Worm (Caenorhabditis elegans) whole organism, L1 larva: ENCODE data around the gene F31D4.8.

Source experiments
- C04F5.9 ChIP-seq: sonication (generic microtip); optimal IDR thresholded peaks from 2 replicates; lab custom pipeline; 2016; ENCODE audit warnings: missing genetic modification characterization, missing compliant biosample characterization
- Y116A8C.19 ChIP-seq: sonication (generic microtip); optimal IDR thresholded peaks from 2 replicates; lab custom pipeline; 2016; ENCODE audit warnings: missing compliant biosample characterization, missing genetic modification characterization, borderline replicate concordance
- aha-1 ChIP-seq: fragments of 150-350 bp; optimal IDR thresholded peaks from 2 replicates; lab custom pipeline; 2014; ENCODE audit warnings: missing biosample characterization, missing genetic modification characterization
- ama-1 ChIP-seq: fragments of 150-350 bp; optimal IDR thresholded peaks from 2 replicates; lab custom pipeline; 2014
- ceh-63 ChIP-seq: fragments of 200-800 bp; sonication (Bioruptor generic); optimal IDR thresholded peaks from 2 replicates; lab custom pipeline; 2018; ENCODE audit warnings: mild to moderate bottlenecking, missing genetic modification characterization, missing compliant biosample characterization
- ceh-90 ChIP-seq: sonication (generic microtip); optimal IDR thresholded peaks from 2 replicates; lab custom pipeline; 2016; ENCODE audit warnings: missing genetic modification characterization, missing compliant biosample characterization
- dpl-1 ChIP-seq, 3 experiments: fragments of 150-350 bp in 2 of 3; sonication (generic microtip) in 1 of 3; optimal IDR thresholded peaks; 2 replicates each; lab custom pipeline; 2014 to 2017; ENCODE audit warnings: missing biosample characterization in 3 of 3, missing genetic modification characterization in 3 of 3, missing genetic modification reagents in 3 of 3
- dsc-1 ChIP-seq: sonication (generic microtip); optimal IDR thresholded peaks from 2 replicates; lab custom pipeline; 2016; ENCODE audit warnings: mild to moderate bottlenecking, missing genetic modification characterization, missing compliant biosample characterization
- efl-1 ChIP-seq, 4 experiments: fragments of 150-350 bp; optimal IDR thresholded peaks in 3 of 4; peaks in 1 of 4; 1 replicate in 1 of 4; 2 replicates in 3 of 4; lab custom pipeline; 2014; ENCODE audit warnings: missing biosample characterization in 2 of 4, missing genetic modification characterization in 2 of 4, missing genetic modification reagents in 2 of 4
- egl-13 ChIP-seq: sonication (generic microtip); optimal IDR thresholded peaks from 2 replicates; lab custom pipeline; 2016; ENCODE audit warnings: missing genotype, missing genetic modification reagents, missing genetic modification characterization, missing compliant biosample characterization
- egl-27 ChIP-seq, 2 experiments: fragments of 150-350 bp in 1 of 2; sonication (generic microtip); optimal IDR thresholded peaks; 3 replicates each; lab custom pipeline; 2017 to 2018; ENCODE audit warnings: missing biosample characterization in 2 of 2, missing genetic modification characterization in 2 of 2, missing genetic modification reagents in 2 of 2
- elt-2 ChIP-seq: sonication (generic microtip); optimal IDR thresholded peaks from 2 replicates; lab custom pipeline; 2016; ENCODE audit warnings: missing genetic modification characterization, mild to moderate bottlenecking, inconsistent platforms, missing compliant biosample characterization, missing genetic modification reagents
- elt-3 ChIP-seq, 6 experiments: fragments of 150-350 bp in 1 of 6; sonication (generic microtip); optimal IDR thresholded peaks; 2 replicates each; lab custom pipeline; 2017 to 2018; ENCODE audit warnings: missing biosample characterization in 6 of 6, missing genetic modification characterization in 6 of 6, inconsistent platforms in 1 of 6
- fkh-10 ChIP-seq: sonication (generic microtip); optimal IDR thresholded peaks from 2 replicates; lab custom pipeline; 2017; ENCODE audit warnings: missing biosample characterization, missing genetic modification reagents, missing genetic modification characterization
- fkh-8 ChIP-seq: sonication (generic microtip); optimal IDR thresholded peaks from 2 replicates; lab custom pipeline; 2016; ENCODE audit warnings: mild to moderate bottlenecking, missing genetic modification characterization, missing compliant biosample characterization
- hlh-17 ChIP-seq: fragments of 200-800 bp; sonication (Bioruptor generic); optimal IDR thresholded peaks from 2 replicates; lab custom pipeline; 2018; ENCODE audit warnings: missing genetic modification characterization, mild to moderate bottlenecking, missing compliant biosample characterization, moderate library complexity, borderline replicate concordance
- hpl-2 ChIP-seq: fragments of 150-350 bp; optimal IDR thresholded peaks from 2 replicates; lab custom pipeline; 2014; ENCODE audit warnings: missing biosample characterization, missing genetic modification reagents, missing genetic modification characterization
- isw-1 ChIP-seq: fragments of 200-800 bp; sonication (Bioruptor generic); IDR thresholded peaks from 2 replicates; pipeline ENCODE4 v1.3.6; 2022; ENCODE audit warnings: missing genetic modification characterization, missing compliant biosample characterization
- jun-1 ChIP-seq: fragments of 150-350 bp; optimal IDR thresholded peaks from 2 replicates; lab custom pipeline; 2014; ENCODE audit warnings: missing biosample characterization, missing genetic modification reagents, missing genetic modification characterization
- lin-39 ChIP-seq: fragments of 150-350 bp; optimal IDR thresholded peaks from 2 replicates; lab custom pipeline; 2014; ENCODE audit warnings: missing biosample characterization, missing genetic modification reagents, missing genetic modification characterization
- lir-3 ChIP-seq: sonication (generic microtip); optimal IDR thresholded peaks from 2 replicates; lab custom pipeline; 2016; ENCODE audit warnings: mild to moderate bottlenecking, missing genetic modification characterization, moderate library complexity, missing compliant biosample characterization; ENCODE audit not compliant: poor library complexity
- mab-9 ChIP-seq: fragments of 200-800 bp; sonication (Bioruptor generic); IDR thresholded peaks from 2 replicates; pipeline ENCODE4 v1.3.6; 2022; ENCODE audit warnings: missing genetic modification reagents, missing genetic modification characterization, missing compliant biosample characterization
- nhr-11 ChIP-seq: fragments of 150-350 bp; optimal IDR thresholded peaks from 2 replicates; lab custom pipeline; 2014; ENCODE audit warnings: missing biosample characterization, missing genetic modification characterization
- nhr-12 ChIP-seq: sonication (generic microtip); optimal IDR thresholded peaks from 2 replicates; lab custom pipeline; 2017; ENCODE audit warnings: missing biosample characterization, missing genetic modification characterization
- nhr-19 ChIP-seq: fragments of 200-800 bp; sonication (Bioruptor generic); conservative IDR thresholded peaks from 2 replicates; pipeline ENCODE4 v1.3.6; 2022; ENCODE audit warnings: missing genetic modification characterization, missing compliant biosample characterization
- nhr-28 ChIP-seq: fragments of 150-350 bp; optimal IDR thresholded peaks from 2 replicates; lab custom pipeline; 2014; ENCODE audit warnings: missing biosample characterization, missing genetic modification characterization
- nhr-47 ChIP-seq: sonication (generic microtip); optimal IDR thresholded peaks from 2 replicates; lab custom pipeline; 2016; ENCODE audit warnings: mild to moderate bottlenecking, missing genetic modification characterization, moderate library complexity, missing compliant biosample characterization
- nhr-76 ChIP-seq: sonication (generic microtip); optimal IDR thresholded peaks from 2 replicates; lab custom pipeline; 2017; ENCODE audit warnings: missing biosample characterization, missing genetic modification characterization
- pag-3 ChIP-seq: sonication (generic microtip); optimal IDR thresholded peaks from 2 replicates; lab custom pipeline; 2017; ENCODE audit warnings: missing genetic modification characterization, mild to moderate bottlenecking, missing compliant biosample characterization, antibody characterized with exemption, borderline replicate concordance; ENCODE audit not compliant: insufficient read depth
- pqm-1 ChIP-seq: sonication (generic microtip); optimal IDR thresholded peaks from 3 replicates; lab custom pipeline; 2017; ENCODE audit warnings: missing biosample characterization, missing genetic modification characterization
- skn-1 ChIP-seq: fragments of 150-350 bp; optimal IDR thresholded peaks from 2 replicates; lab custom pipeline; 2014; ENCODE audit warnings: missing biosample characterization, missing genetic modification characterization
- snpc-4 ChIP-seq: fragments of 150-350 bp; optimal IDR thresholded peaks from 2 replicates; lab custom pipeline; 2014; ENCODE audit warnings: missing biosample characterization, missing genetic modification characterization
- snu-23 ChIP-seq: sonication (generic microtip); optimal IDR thresholded peaks from 2 replicates; lab custom pipeline; 2016; ENCODE audit warnings: missing genetic modification characterization, missing compliant biosample characterization
- sox-4 ChIP-seq: sonication (generic microtip); optimal IDR thresholded peaks from 2 replicates; lab custom pipeline; 2016; ENCODE audit warnings: missing genetic modification characterization, missing compliant biosample characterization
- sptf-1 ChIP-seq: fragments of 150-350 bp; optimal IDR thresholded peaks from 2 replicates; lab custom pipeline; 2014; ENCODE audit warnings: missing biosample characterization, missing genetic modification characterization
- tbx-2 ChIP-seq: sonication (generic microtip); optimal IDR thresholded peaks from 2 replicates; lab custom pipeline; 2016; ENCODE audit warnings: missing genetic modification characterization, missing compliant biosample characterization
- tlp-1 ChIP-seq: fragments of 150-350 bp; optimal IDR thresholded peaks from 2 replicates; lab custom pipeline; 2014; ENCODE audit warnings: missing biosample characterization, missing genetic modification characterization
- unc-130 ChIP-seq: fragments of 150-350 bp; optimal IDR thresholded peaks from 2 replicates; lab custom pipeline; 2017; ENCODE audit warnings: missing biosample characterization, missing genetic modification characterization, inconsistent platforms
- unc-62 ChIP-seq: fragments of 150-350 bp; optimal IDR thresholded peaks from 2 replicates; lab custom pipeline; 2014; ENCODE audit warnings: missing biosample characterization, missing genetic modification reagents, missing genetic modification characterization
- unc-86 ChIP-seq: sonication (generic microtip); optimal IDR thresholded peaks from 2 replicates; lab custom pipeline; 2016; ENCODE audit warnings: missing genetic modification characterization, missing compliant biosample characterization
- vab-15 ChIP-seq: sonication (generic microtip); optimal IDR thresholded peaks from 2 replicates; lab custom pipeline; 2017; ENCODE audit warnings: missing genotype, mild to moderate bottlenecking, missing genetic modification characterization, missing compliant biosample characterization
- xbp-1 ChIP-seq: sonication (generic microtip); optimal IDR thresholded peaks from 2 replicates; lab custom pipeline; 2016; ENCODE audit warnings: missing genetic modification characterization, missing compliant biosample characterization
- zip-4 ChIP-seq: fragments of 200-800 bp; sonication (Bioruptor generic); optimal IDR thresholded peaks from 2 replicates; lab custom pipeline; 2018; ENCODE audit warnings: mild to moderate bottlenecking, missing genetic modification characterization, moderate library complexity, missing compliant biosample characterization
- ztf-4 ChIP-seq: fragments of 150-350 bp; optimal IDR thresholded peaks from 2 replicates; lab custom pipeline; 2014; ENCODE audit warnings: missing biosample characterization, missing genetic modification characterization

The F31D4.8 gene

DNA sequence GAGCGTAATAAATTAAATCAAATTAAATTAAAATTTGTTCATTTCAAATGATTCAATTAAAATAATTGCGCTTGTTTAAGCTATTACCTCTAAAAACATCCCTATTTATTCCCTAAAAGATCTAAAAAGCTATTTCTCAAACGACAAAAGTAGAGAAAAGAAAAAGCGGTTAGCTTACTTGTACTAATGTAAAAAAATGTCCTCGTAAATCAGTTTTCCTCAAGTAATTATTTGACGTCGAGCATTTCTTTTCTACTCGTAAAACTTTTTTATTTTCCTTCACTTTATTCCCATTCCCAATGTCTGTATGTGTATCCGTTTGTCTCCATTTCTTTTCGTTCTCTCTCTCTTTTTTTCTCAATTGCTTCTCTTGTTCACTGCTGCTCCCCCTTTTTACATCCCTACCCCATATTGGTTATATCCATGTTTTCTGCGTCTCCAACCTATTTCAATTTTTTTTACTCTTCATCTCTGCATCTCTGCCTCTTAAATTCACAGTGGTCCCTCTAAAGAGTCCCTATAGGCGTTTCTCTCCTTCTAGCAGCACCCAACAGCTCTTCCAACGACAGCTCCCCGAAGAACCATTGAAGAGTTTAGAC is 10.9 kb upstream of the F31D4.8 start, which contains the start of gene unc-80 (continued):
- TF ChIP-seq sox-4 (tag; lab: Kevin White, UChicago) = no peak
- TF ChIP-seq dsc-1 (tag; lab: Kevin White, UChicago) = peak; percentile 37
- no peak for TF ChIP-seq zip-4 (GFP tag; lab: Kevin White, UChicago)
- TF ChIP-seq ceh-63 = no peak
- no peak for TF ChIP-seq aha-1 (tag; lab: Kevin White, UChicago)
- peak; percentile 14 for TF ChIP-seq snpc-4 (tag; lab: Kevin White, UChicago)
- no peak for TF ChIP-seq pqm-1 (tag; lab: Kevin White, UChicago)
- peak; percentile 41 to 42 for TF ChIP-seq efl-1 (optimal IDR thresholded peaks at IDR 0.05; lab: Kevin White, UChicago)
- no peak for TF ChIP-seq efl-1 (GFP tag; optimal IDR thresholded peaks at IDR 0.05 in 1 of 2; lab: Kevin White, UChicago)
- peak; percentile 3 for TF ChIP-seq ztf-4 (tag; lab: Kevin White, UChicago)
- peak; percentile 20; the same call in 1 of the 2 replicates for TF ChIP-seq isw-1 (GFP tag; lab: Robert Waterston, UW)
- no peak for TF ChIP-seq elt-2 (tag; lab: Kevin White, UChicago)
- TF ChIP-seq tlp-1 (tag; lab: Kevin White, UChicago) = no peak
- TF ChIP-seq hlh-17 (GFP tag; lab: Kevin White, UChicago) = no peak
- no peak for TF ChIP-seq ceh-90 (tag; lab: Kevin White, UChicago)
- TF ChIP-seq tbx-2 (tag; lab: Kevin White, UChicago) = peak; percentile 56
- TF ChIP-seq lin-39 (tag; lab: Kevin White, UChicago) = no peak
- peak in 1 of 3 experiments; percentile 23 for TF ChIP-seq dpl-1 (GFP tag; optimal IDR thresholded peaks at IDR 0.05; lab: Kevin White, UChicago)
- TF ChIP-seq unc-130 (tag; lab: Kevin White, UChicago) = peak; percentile 19
- TF ChIP-seq nhr-76 (tag; lab: Kevin White, UChicago) = no peak
- TF ChIP-seq nhr-28 = no peak
- TF ChIP-seq elt-3 (tag; optimal IDR thresholded peaks at IDR 0.05; lab: Kevin White, UChicago) = no peak
- TF ChIP-seq unc-62 = no peak
- TF ChIP-seq egl-27 (tag; optimal IDR thresholded peaks at IDR 0.05; lab: Kevin White, UChicago) = no peak
- peak; percentile 17 for TF ChIP-seq xbp-1 (tag; lab: Kevin White, UChicago)
- TF ChIP-seq ama-1 = no peak
- peak; percentile 55 for TF ChIP-seq unc-86 (tag; lab: Kevin White, UChicago)
- peak; percentile 2 for TF ChIP-seq skn-1 (tag; lab: Kevin White, UChicago)
- no peak for TF ChIP-seq nhr-19 (GFP tag; lab: Robert Waterston, UW)
- TF ChIP-seq jun-1 = no peak
- no peak for TF ChIP-seq lir-3 (tag; lab: Kevin White, UChicago)
- no peak for TF ChIP-seq mab-9 (GFP tag; lab: Robert Waterston, UW)

ce11 chrV:20875324-20875723 is 7.1 kb upstream of the F31D4.8 start:
- TF ChIP-seq snu-23 (GFP tag; lab: Kevin White, UChicago) = no peak
- no peak for TF ChIP-seq tlp-1 (tag; lab: Kevin White, UChicago)
- no peak for TF ChIP-seq nhr-11 (tag; lab: Kevin White, UChicago)
- no peak for TF ChIP-seq C04F5.9 (tag; lab: Kevin White, UChicago)
- TF ChIP-seq dsc-1 (tag; lab: Kevin White, UChicago) = no peak
- no peak for TF ChIP-seq fkh-10
- no peak for TF ChIP-seq snpc-4 (tag; lab: Kevin White, UChicago)
- no peak for TF ChIP-seq egl-13 (tag; lab: Kevin White, UChicago)
- TF ChIP-seq hpl-2 (GFP tag; lab: Kevin White, UChicago) = no peak
- no peak for TF ChIP-seq efl-1 (optimal IDR thresholded peaks at IDR 0.05; lab: Kevin White, UChicago)
- TF ChIP-seq efl-1 (GFP tag; optimal IDR thresholded peaks at IDR 0.05 in 1 of 2; lab: Kevin White, UChicago) = no peak
- TF ChIP-seq fkh-8 (tag; lab: Kevin White, UChicago) = no peak
- TF ChIP-seq vab-15 (tag; lab: Kevin White, UChicago) = no peak
- TF ChIP-seq ama-1 = no peak
- TF ChIP-seq nhr-12 (tag; lab: Kevin White, UChicago) = no peak
- TF ChIP-seq Y116A8C.19 (tag; lab: Kevin White, UChicago) = no peak
- TF ChIP-seq nhr-47 = no peak
- no peak for TF ChIP-seq sptf-1 (tag; lab: Kevin White, UChicago)
- no peak for TF ChIP-seq unc-86 (tag; lab: Kevin White, UChicago)
- no peak for TF ChIP-seq pag-3 (tag; lab: Kevin White, UChicago)
